Worm (Caenorhabditis elegans): Measurements from ENCODE around the gene Y32B12C.1.

ce11 chrV:16603102-16603501, 3.3 kb upstream of the Y32B12C.1 start, which contains the start of gene T03E6.8:
- TF ChIP-seq unc-62 (GFP tag; optimal IDR thresholded peaks at IDR 0.05) (no peak), nfya-1 (tag; optimal IDR thresholded peaks at IDR 0.05; ENCODE audit: insufficient read depth) (no peak), mdl-1 (tag; optimal IDR thresholded peaks at IDR 0.05) (no peak), elt-2 (tag; optimal IDR thresholded peaks at IDR 0.05) (no peak), zag-1 (tag; optimal IDR thresholded peaks at IDR 0.05) (no peak)

All from whole organism, L3 larva.